Fruit fly (Drosophila melanogaster) whole organism, prepupa: Measurements from ENCODE around the gene CG5181.

Source experiments
- CG10631 ChIP-seq: fragments of 200-800 bp; sonication (Bioruptor generic); optimal IDR thresholded peaks from 2 replicates; lab custom pipeline; 2016; ENCODE audit warnings: missing biosample characterization, missing genetic modification characterization
- CG10669 ChIP-seq: fragments of 200-800 bp; sonication (Bioruptor generic); optimal IDR thresholded peaks from 3 replicates; lab custom pipeline; 2018; ENCODE audit warnings: missing biosample characterization, mild to moderate bottlenecking, missing genetic modification characterization, moderate library complexity
- CG11294 ChIP-seq: fragments of 200-800 bp; sonication (Bioruptor generic); IDR thresholded peaks from 2 replicates; pipeline ENCODE4 v1.3.6; 2022; ENCODE audit warnings: missing biosample characterization, missing genetic modification characterization
- CG11762 ChIP-seq: fragments of 200-800 bp; sonication (Bioruptor generic); optimal IDR thresholded peaks from 3 replicates; lab custom pipeline; 2016; ENCODE audit warnings: missing biosample characterization, missing genetic modification characterization; ENCODE audit not compliant: insufficient read depth
- CG15336 ChIP-seq: fragments of 200-800 bp; sonication (Bioruptor generic); IDR thresholded peaks from 2 replicates; pipeline ENCODE4 v1.3.6; 2022; ENCODE audit warnings: missing biosample characterization, missing genetic modification characterization
- CG16779 ChIP-seq: fragments of 200-800 bp; sonication (Bioruptor generic); optimal IDR thresholded peaks from 3 replicates; lab custom pipeline; 2017; ENCODE audit warnings: missing biosample characterization, mild to moderate bottlenecking, missing genetic modification characterization
- CG31627 ChIP-seq: fragments of 200-800 bp; sonication (Bioruptor generic); optimal IDR thresholded peaks from 3 replicates; lab custom pipeline; 2016; ENCODE audit warnings: missing biosample characterization, missing genetic modification characterization
- CG32006 ChIP-seq: fragments of 200-800 bp; sonication (Bioruptor generic); optimal IDR thresholded peaks from 3 replicates; lab custom pipeline; 2017; ENCODE audit warnings: missing biosample characterization, mild to moderate bottlenecking, missing genetic modification characterization
- CG34406 ChIP-seq: fragments of 200-800 bp; sonication (Bioruptor generic); optimal IDR thresholded peaks from 3 replicates; lab custom pipeline; 2016; ENCODE audit warnings: missing biosample characterization, missing genetic modification characterization
- CG6163 ChIP-seq: fragments of 200-800 bp; sonication (Bioruptor generic); IDR thresholded peaks from 3 replicates; pipeline ENCODE4 v1.3.6; 2022; ENCODE audit warnings: missing biosample characterization, missing genetic modification characterization
- CG6276 ChIP-seq: fragments of 200-800 bp; sonication (Bioruptor generic); optimal IDR thresholded peaks from 2 replicates; lab custom pipeline; 2017; ENCODE audit warnings: missing biosample characterization, mild to moderate bottlenecking, missing genetic modification characterization
- CG6792 ChIP-seq: fragments of 200-800 bp; sonication (Bioruptor generic); optimal IDR thresholded peaks from 3 replicates; lab custom pipeline; 2016; ENCODE audit warnings: missing biosample characterization, missing genetic modification characterization
- CG6808 ChIP-seq: fragments of 200-800 bp; sonication (Bioruptor generic); optimal IDR thresholded peaks from 3 replicates; lab custom pipeline; 2017; ENCODE audit warnings: missing biosample characterization, missing genetic modification characterization, mild to moderate bottlenecking, moderate library complexity, missing genetic modification reagents
- CG6854 ChIP-seq: fragments of 200-800 bp; sonication (Bioruptor generic); optimal IDR thresholded peaks from 2 replicates; lab custom pipeline; 2017; ENCODE audit warnings: missing biosample characterization, mild to moderate bottlenecking, missing genetic modification characterization
- CG7368 ChIP-seq: fragments of 200-800 bp; sonication (Bioruptor generic); optimal IDR thresholded peaks from 3 replicates; lab custom pipeline; 2016; ENCODE audit warnings: missing biosample characterization, missing genetic modification characterization
- CG8119 ChIP-seq: fragments of 200-800 bp; sonication (Bioruptor generic); IDR thresholded peaks from 3 replicates; pipeline ENCODE4 v1.3.6; 2022; ENCODE audit warnings: missing biosample characterization, missing genetic modification characterization
- CG8632 ChIP-seq: fragments of 200-800 bp; sonication (Bioruptor generic); optimal IDR thresholded peaks from 3 replicates; lab custom pipeline; 2016; ENCODE audit warnings: missing biosample characterization, missing genetic modification characterization
- CG9139 ChIP-seq: fragments of 200-800 bp; sonication (Bioruptor generic); optimal IDR thresholded peaks from 3 replicates; lab custom pipeline; 2017; ENCODE audit warnings: missing biosample characterization, mild to moderate bottlenecking, missing genetic modification characterization
- Eip78C ChIP-seq: fragments of 200-800 bp; sonication (Bioruptor generic); peaks from one replicate; lab custom pipeline; 2016; ENCODE audit warnings: missing biosample characterization, missing genetic modification characterization
- Ets96B ChIP-seq: fragments of 200-800 bp; optimal IDR thresholded peaks from 2 replicates; lab custom pipeline; 2019; ENCODE audit warnings: missing biosample characterization, mild to moderate bottlenecking, missing genetic modification characterization, moderate library complexity
- Gug ChIP-seq: fragments of 200-800 bp; sonication (Bioruptor generic); IDR thresholded peaks from 2 replicates; pipeline ENCODE4 v1.3.6; 2022; ENCODE audit warnings: missing biosample characterization, missing genetic modification characterization
- Hr4 ChIP-seq: fragments of 200-800 bp; sonication (Bioruptor generic); optimal IDR thresholded peaks from 3 replicates; lab custom pipeline; 2016; ENCODE audit warnings: missing biosample characterization, missing genetic modification characterization
- Lpt ChIP-seq: fragments of 200-800 bp; sonication (Bioruptor generic); optimal IDR thresholded peaks from 3 replicates; lab custom pipeline; 2016; ENCODE audit warnings: missing biosample characterization, missing genetic modification characterization
- Met ChIP-seq: fragments of 200-800 bp; sonication (Bioruptor generic); optimal IDR thresholded peaks from 3 replicates; lab custom pipeline; 2016; ENCODE audit warnings: missing biosample characterization, missing genetic modification characterization
- OdsH ChIP-seq: fragments of 200-800 bp; sonication (Bioruptor generic); optimal IDR thresholded peaks from 3 replicates; lab custom pipeline; 2016; ENCODE audit warnings: missing biosample characterization, missing genetic modification characterization
- Smox ChIP-seq: fragments of 200-800 bp; sonication (Bioruptor generic); optimal IDR thresholded peaks from 3 replicates; lab custom pipeline; 2016; ENCODE audit warnings: missing biosample characterization, missing genetic modification characterization
- Sox102F ChIP-seq: fragments of 200-800 bp; sonication (Bioruptor generic); optimal IDR thresholded peaks from 2 replicates; lab custom pipeline; 2016; ENCODE audit warnings: missing biosample characterization, mild to moderate bottlenecking, missing genetic modification characterization
- Sox14 ChIP-seq: fragments of 200-800 bp; sonication (Bioruptor generic); optimal IDR thresholded peaks from 3 replicates; lab custom pipeline; 2016; ENCODE audit warnings: missing biosample characterization, missing genetic modification characterization
- Sox15 ChIP-seq: fragments of 200-800 bp; sonication (Bioruptor generic); optimal IDR thresholded peaks from 3 replicates; lab custom pipeline; 2016; ENCODE audit warnings: missing biosample characterization, missing genetic modification characterization
- achi ChIP-seq: fragments of 200-800 bp; sonication (Bioruptor generic); optimal IDR thresholded peaks from 3 replicates; lab custom pipeline; 2016; ENCODE audit warnings: missing biosample characterization, missing genetic modification characterization
- cyc ChIP-seq: fragments of 200-800 bp; sonication (Bioruptor generic); optimal IDR thresholded peaks from 3 replicates; lab custom pipeline; 2016; ENCODE audit warnings: missing biosample characterization, missing genetic modification characterization
- dsx ChIP-seq: fragments of 200-800 bp; optimal IDR thresholded peaks from 3 replicates; lab custom pipeline; 2019; ENCODE audit warnings: missing biosample characterization, mild to moderate bottlenecking, missing genetic modification characterization, moderate library complexity; ENCODE audit not compliant: poor library complexity, severe bottlenecking
- eg ChIP-seq: fragments of 200-800 bp; sonication (Bioruptor generic); IDR thresholded peaks from 3 replicates; pipeline ENCODE4 v1.3.6; 2022; ENCODE audit warnings: missing biosample characterization, missing genetic modification characterization
- esn ChIP-seq: fragments of 200-800 bp; sonication (Bioruptor generic); optimal IDR thresholded peaks from 2 replicates; lab custom pipeline; 2016; ENCODE audit warnings: missing biosample characterization, mild to moderate bottlenecking, missing genetic modification characterization, moderate library complexity
- fd59A ChIP-seq: fragments of 200-800 bp; sonication (Bioruptor generic); optimal IDR thresholded peaks from 2 replicates; lab custom pipeline; 2017; ENCODE audit warnings: missing biosample characterization, mild to moderate bottlenecking, missing genetic modification characterization, missing genetic modification reagents
- net ChIP-seq: fragments of 200-800 bp; sonication (Bioruptor generic); optimal IDR thresholded peaks from 3 replicates; lab custom pipeline; 2016; ENCODE audit warnings: missing biosample characterization, missing genetic modification characterization
- salr ChIP-seq, 2 experiments: fragments of 200-800 bp; sonication (Bioruptor generic); optimal IDR thresholded peaks; 3 replicates each; lab custom pipeline; 2016 to 2018; ENCODE audit warnings: missing biosample characterization in 2 of 2, missing genetic modification characterization in 2 of 2, mild to moderate bottlenecking in 1 of 2
- spab ChIP-seq: fragments of 200-800 bp; sonication (Bioruptor generic); optimal IDR thresholded peaks from 2 replicates; lab custom pipeline; 2017; ENCODE audit warnings: missing biosample characterization, mild to moderate bottlenecking, missing genetic modification characterization, missing genetic modification reagents
- ss ChIP-seq, 2 experiments: fragments of 200-800 bp; sonication (Bioruptor generic); optimal IDR thresholded peaks; 2 replicates in 1 of 2; 3 replicates in 1 of 2; lab custom pipeline; 2017 to 2018; ENCODE audit warnings: mild to moderate bottlenecking in 2 of 2, missing biosample characterization in 2 of 2, missing genetic modification characterization in 2 of 2, moderate library complexity in 1 of 2
- svp ChIP-seq: fragments of 200-800 bp; sonication (Bioruptor generic); peaks from one replicate; lab custom pipeline; 2016; ENCODE audit warnings: missing biosample characterization, missing genetic modification characterization
- topi ChIP-seq: fragments of 200-800 bp; sonication (Bioruptor generic); optimal IDR thresholded peaks from 3 replicates; lab custom pipeline; 2016; ENCODE audit warnings: missing biosample characterization, missing genetic modification characterization

The CG5181 gene

DNA sequence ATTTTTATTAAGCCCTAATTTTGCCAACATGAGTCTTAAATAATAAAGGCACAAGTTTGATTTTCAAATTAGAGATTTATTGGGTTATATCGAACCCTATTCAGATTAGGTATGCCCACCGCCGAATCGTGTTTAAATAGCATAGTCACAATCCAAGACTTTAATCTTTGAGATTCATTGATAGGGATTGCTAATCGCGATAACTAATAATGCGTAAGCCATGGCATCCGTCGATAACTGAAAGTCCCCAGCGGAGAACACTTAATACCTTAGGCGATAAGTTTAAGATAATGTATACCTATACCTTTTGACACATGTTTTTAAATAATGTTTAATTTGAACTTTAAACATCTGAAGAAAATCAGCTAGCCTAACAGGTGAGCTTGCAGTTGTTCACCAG lies 25.9 kb upstream of the CG5181 start:
- TF ChIP-seq CG32006 (GFP tag; lab: Kevin White, UChicago) (no peak), CG10631 (GFP tag; lab: Kevin White, UChicago) (no peak), svp (GFP tag; lab: Kevin White, UChicago) (no peak), CG11294 (GFP tag; lab: Robert Waterston, UW) (no peak), CG11762 (GFP tag; lab: Kevin White, UChicago) (no peak), CG8632 (GFP tag; lab: Kevin White, UChicago) (no peak), CG6276 (no peak), CG8119 (GFP tag; lab: Robert Waterston, UW) (no peak), Gug (GFP tag; lab: Robert Waterston, UW) (no peak)

DNA sequence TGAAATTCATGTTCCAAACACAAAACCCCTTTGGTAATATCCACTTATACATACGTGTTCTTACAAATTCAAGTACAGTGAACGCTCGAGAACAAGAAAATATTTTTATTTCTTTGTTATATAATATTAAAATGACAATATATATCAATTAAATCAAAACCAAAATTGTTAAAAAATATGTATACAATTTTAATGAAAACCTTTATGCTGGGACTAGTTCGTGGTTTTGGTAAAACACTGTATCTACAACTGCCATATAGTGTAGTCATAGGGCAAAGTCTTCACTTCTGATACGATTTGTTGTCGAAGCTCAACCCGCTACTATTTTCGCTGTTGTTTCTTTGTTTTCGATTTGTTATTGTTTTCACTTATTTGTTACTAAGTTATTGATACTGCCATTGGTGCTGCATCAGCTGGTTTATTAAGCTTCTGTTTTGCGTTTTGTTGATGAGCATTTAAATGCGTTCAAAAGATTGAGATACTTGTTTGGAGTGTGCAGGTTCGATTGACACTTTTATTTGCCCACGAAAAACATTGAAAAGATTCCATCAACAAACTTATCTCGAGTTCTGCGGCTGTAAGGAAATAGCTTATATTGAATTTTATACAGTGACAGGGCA lies 25.2 kb upstream of the CG5181 start:
- TF ChIP-seq Gug (GFP tag; lab: Robert Waterston, UW), result peak; percentile 24; the same call in 1 of the 2 replicates
- TF ChIP-seq CG32006 (GFP tag; lab: Kevin White, UChicago), result peak; percentile 23
- peak; percentile 67 for TF ChIP-seq CG8119 (GFP tag; lab: Robert Waterston, UW)
- TF ChIP-seq fd59A, result no peak
- peak; percentile 36 for TF ChIP-seq CG6792
- TF ChIP-seq topi (GFP tag; lab: Kevin White, UChicago), result peak; percentile 18
- peak; percentile 36 for TF ChIP-seq CG6854 (GFP tag; lab: Kevin White, UChicago)
- peak; percentile 57 for TF ChIP-seq esn (GFP tag; lab: Kevin White, UChicago)
- no peak for TF ChIP-seq salr (GFP tag; optimal IDR thresholded peaks at IDR 0.05; lab: Kevin White, UChicago)
- peak; percentile 32 for TF ChIP-seq dsx (GFP tag; lab: Kevin White, UChicago)
- TF ChIP-seq CG7368 (GFP tag; lab: Kevin White, UChicago), result peak; percentile 6
- peak; percentile 76 for TF ChIP-seq svp (GFP tag; lab: Kevin White, UChicago)
- TF ChIP-seq CG31627 (GFP tag; lab: Kevin White, UChicago), result no peak
- TF ChIP-seq CG34406 (GFP tag; lab: Kevin White, UChicago), result peak; percentile 36
- TF ChIP-seq cyc (GFP tag; lab: Kevin White, UChicago), result peak; percentile 20
- TF ChIP-seq Lpt, result no peak
- peak; percentile 35 for TF ChIP-seq OdsH (GFP tag; lab: Kevin White, UChicago)
- peak; percentile 28 for TF ChIP-seq achi (GFP tag; lab: Kevin White, UChicago)
- TF ChIP-seq Smox (GFP tag; lab: Kevin White, UChicago), result no peak
- TF ChIP-seq CG6163, result no peak
- TF ChIP-seq CG16779 (tag; lab: Kevin White, UChicago), result peak; percentile 54
- TF ChIP-seq Eip78C (GFP tag; lab: Kevin White, UChicago), result peak; percentile 77
- TF ChIP-seq CG10631 (GFP tag; lab: Kevin White, UChicago), result peak; percentile 21
- TF ChIP-seq Sox14 (GFP tag; lab: Kevin White, UChicago), result peak; percentile 44
- peak; percentile 60; the same call in 2 of the 3 replicates for TF ChIP-seq eg (GFP tag; lab: Robert Waterston, UW)
- TF ChIP-seq Sox15 (GFP tag; lab: Kevin White, UChicago), result no peak
- TF ChIP-seq Met (GFP tag; lab: Kevin White, UChicago), result peak; percentile 30
- peak; percentile 23 for TF ChIP-seq Sox102F
- peak; percentile 14 for TF ChIP-seq Hr4 (GFP tag; lab: Kevin White, UChicago)
- TF ChIP-seq CG6276, result peak; percentile 58
- peak; percentile 5 for TF ChIP-seq spab (GFP tag; lab: Kevin White, UChicago)
- peak; percentile 43 for TF ChIP-seq net (GFP tag; lab: Kevin White, UChicago)
- TF ChIP-seq CG10669, result peak; percentile 11
- peak; percentile 14 for TF ChIP-seq CG11762 (GFP tag; lab: Kevin White, UChicago)
- peak; percentile 45 for TF ChIP-seq CG9139
- no peak for TF ChIP-seq CG8632 (GFP tag; lab: Kevin White, UChicago)
- TF ChIP-seq Ets96B, result peak; percentile 35
- peak; percentile 67 for TF ChIP-seq CG15336 (GFP tag; lab: Robert Waterston, UW)
- peak; percentile 12 to 57 for TF ChIP-seq ss (GFP tag; optimal IDR thresholded peaks at IDR 0.05; lab: Kevin White, UChicago)
- TF ChIP-seq CG6808 (GFP tag; lab: Kevin White, UChicago), result peak; percentile 40
